Fruit fly (Drosophila melanogaster): Measurements from ENCODE around the gene CG10710.

CG10710 gene

dm6 chr3L:13519555-13520284, at the start of gene CG10710:
TSS of gene CG10710 (minus strand) at chr3L:13519605.
- TF ChIP-seq lz (GFP tag; optimal IDR thresholded peaks at IDR 0.05): no peak
- no peak for TF ChIP-seq CG3919 (GFP tag; optimal IDR thresholded peaks at IDR 0.05)
- no peak for TF ChIP-seq CG8319 (GFP tag; optimal IDR thresholded peaks at IDR 0.05)
- no peak for TF ChIP-seq Lpt (GFP tag; optimal IDR thresholded peaks at IDR 0.05)
- no peak for TF ChIP-seq svp (GFP tag)

- TF ChIP-seq CG11902 (GFP tag; optimal IDR thresholded peaks at IDR 0.05): peak; percentile 84
- TF ChIP-seq Smox (GFP tag; optimal IDR thresholded peaks at IDR 0.05): peak; percentile 85
- no peak for TF ChIP-seq fkh (GFP tag; optimal IDR thresholded peaks at IDR 0.05)
- TF ChIP-seq eg (GFP tag; IDR thresholded peaks at IDR 0.05): peak; percentile 70; the same call in 2 of the 3 replicates
- TF ChIP-seq cyc (GFP tag; optimal IDR thresholded peaks at IDR 0.05): peak; percentile 89
- TF ChIP-seq CG16779 (tag; optimal IDR thresholded peaks at IDR 0.05): no peak
- TF ChIP-seq Sox15 (GFP tag; optimal IDR thresholded peaks at IDR 0.05): peak; percentile 86
- peak; percentile 82 for TF ChIP-seq CG3032 (tag; optimal IDR thresholded peaks at IDR 0.05)
- no peak for TF ChIP-seq Sox102F (GFP tag; optimal IDR thresholded peaks at IDR 0.05)
- peak; percentile 62; the same call in 1 of the 2 replicates for TF ChIP-seq CG15336 (GFP tag; IDR thresholded peaks at IDR 0.05)
- TF ChIP-seq CG32006 (GFP tag; optimal IDR thresholded peaks at IDR 0.05): peak; percentile 86
- TF ChIP-seq CG10631 (GFP tag; optimal IDR thresholded peaks at IDR 0.05): no peak
- TF ChIP-seq CG3919 (GFP tag; optimal IDR thresholded peaks at IDR 0.05): peak; percentile 86
- TF ChIP-seq Sox14 (GFP tag; optimal IDR thresholded peaks at IDR 0.05): peak; percentile 92
- no peak for TF ChIP-seq acj6 (GFP tag; optimal IDR thresholded peaks at IDR 0.05)
- TF ChIP-seq CG6808 (GFP tag; optimal IDR thresholded peaks at IDR 0.05): no peak
- TF ChIP-seq topi (GFP tag; optimal IDR thresholded peaks at IDR 0.05): peak; percentile 84
- no peak for TF ChIP-seq CG6276 (GFP tag; optimal IDR thresholded peaks at IDR 0.05)
- TF ChIP-seq CG8319 (GFP tag; optimal IDR thresholded peaks at IDR 0.05): no peak
- no peak for TF ChIP-seq svp (GFP tag)
- TF ChIP-seq CG6163 (GFP tag; IDR thresholded peaks at IDR 0.05): peak; percentile 85
- TF ChIP-seq net (GFP tag; optimal IDR thresholded peaks at IDR 0.05): no peak
- TF ChIP-seq fd85E (GFP tag; optimal IDR thresholded peaks at IDR 0.05): no peak
- TF ChIP-seq dsx (GFP tag; optimal IDR thresholded peaks at IDR 0.05; ENCODE audit: poor library complexity, severe bottlenecking): no peak
- no peak for TF ChIP-seq CG10669 (GFP tag; optimal IDR thresholded peaks at IDR 0.05)
- peak; percentile 82 for TF ChIP-seq CG6792 (GFP tag; optimal IDR thresholded peaks at IDR 0.05)
- TF ChIP-seq OdsH (GFP tag; optimal IDR thresholded peaks at IDR 0.05): no peak
- no peak for TF ChIP-seq dac (GFP tag; optimal IDR thresholded peaks at IDR 0.05)
- TF ChIP-seq CG9139 (GFP tag; optimal IDR thresholded peaks at IDR 0.05): no peak
- peak; percentile 78 for TF ChIP-seq Hr38 (GFP tag; optimal IDR thresholded peaks at IDR 0.05)
- no peak for TF ChIP-seq Eip78C (GFP tag)
- TF ChIP-seq Hr4 (GFP tag; optimal IDR thresholded peaks at IDR 0.05): no peak
- no peak for TF ChIP-seq vri (GFP tag; optimal IDR thresholded peaks at IDR 0.05)
- no peak for TF ChIP-seq CG4318 (GFP tag; optimal IDR thresholded peaks at IDR 0.05)
- TF ChIP-seq Hr39 (GFP tag; optimal IDR thresholded peaks at IDR 0.05): peak; percentile 96
- no peak for TF ChIP-seq ss (GFP tag; optimal IDR thresholded peaks at IDR 0.05)
- peak; percentile 77 for TF ChIP-seq Ets96B (tag; optimal IDR thresholded peaks at IDR 0.05)
- peak; percentile 96 for TF ChIP-seq esn (GFP tag; optimal IDR thresholded peaks at IDR 0.05)
- peak; percentile 95 for TF ChIP-seq CG31627 (GFP tag; optimal IDR thresholded peaks at IDR 0.05)
- peak; percentile 45 for TF ChIP-seq fd59A (GFP tag; optimal IDR thresholded peaks at IDR 0.05)
- TF ChIP-seq CG8119 (GFP tag; IDR thresholded peaks at IDR 0.05): peak; percentile 61
- TF ChIP-seq CG34406 (GFP tag; optimal IDR thresholded peaks at IDR 0.05): peak; percentile 75
- peak in 1 of 2 experiments; percentile 60 for TF ChIP-seq salr (GFP tag; optimal IDR thresholded peaks at IDR 0.05)
- TF ChIP-seq Gug (GFP tag; IDR thresholded peaks at IDR 0.05): peak; percentile 83
- TF ChIP-seq CG7368 (GFP tag; optimal IDR thresholded peaks at IDR 0.05): peak; percentile 71
- peak; percentile 92 for TF ChIP-seq lz (GFP tag; optimal IDR thresholded peaks at IDR 0.05)
- peak; percentile 92 for TF ChIP-seq Ets21C (GFP tag; optimal IDR thresholded peaks at IDR 0.05)
These were observed 6.3 kb downstream of the CG10710 start, which contains the start of the genes Vps36 and Liprin-beta for dm6 chr3L:13513112-13513538. TSS of gene Vps36 (minus strand) at chr3L:13513112. TSS of gene Liprin-beta (plus strand) at chr3L:13513254.

Data from whole organism, prepupa.